Fruit fly (Drosophila melanogaster) whole organism, embryonic: Measurements from ENCODE around the gene Vha16-2.

Experiments
- Ada2b ChIP-seq: fragments of 200-800 bp; sonication (Bioruptor generic); IDR thresholded peaks from 2 replicates; pipeline ENCODE4 v1.3.6; 2022; ENCODE audit warnings: missing biosample characterization, missing genetic modification characterization
- CG10147 ChIP-seq: fragments of 200-800 bp; sonication (Bioruptor generic); optimal IDR thresholded peaks from 2 replicates; lab custom pipeline; 2019; ENCODE audit warnings: missing biosample characterization, mild to moderate bottlenecking, missing genetic modification characterization, moderate library complexity
- CG11695 ChIP-seq: fragments of 200-800 bp; sonication (Bioruptor generic); IDR thresholded peaks from 3 replicates; pipeline ENCODE4 v1.3.6; 2022; ENCODE audit warnings: missing biosample characterization, missing genetic modification characterization
- CG11723 ChIP-seq: fragments of 200-800 bp; sonication (Bioruptor generic); optimal IDR thresholded peaks from 2 replicates; lab custom pipeline; 2017; ENCODE audit warnings: missing biosample characterization, mild to moderate bottlenecking, missing genetic modification characterization
- CG1233 ChIP-seq: fragments of 200-800 bp; sonication (Bioruptor generic); optimal IDR thresholded peaks from 4 replicates; lab custom pipeline; 2018; ENCODE audit warnings: missing biosample characterization, mild to moderate bottlenecking, missing genetic modification characterization
- CG13296 ChIP-seq: fragments of 200-800 bp; sonication (Bioruptor generic); optimal IDR thresholded peaks from 3 replicates; lab custom pipeline; 2018; ENCODE audit warnings: missing biosample characterization, mild to moderate bottlenecking, missing genetic modification characterization
- CG13424 ChIP-seq: fragments of 200-800 bp; sonication (Bioruptor generic); optimal IDR thresholded peaks from 2 replicates; lab custom pipeline; 2019; ENCODE audit warnings: missing biosample characterization, mild to moderate bottlenecking, missing genetic modification characterization, moderate library complexity
- CG14710 ChIP-seq: fragments of 200-800 bp; sonication (Bioruptor generic); optimal IDR thresholded peaks from 3 replicates; lab custom pipeline; 2019; ENCODE audit warnings: missing biosample characterization, mild to moderate bottlenecking, missing genetic modification characterization, moderate library complexity
- CG14860 ChIP-seq: fragments of 200-800 bp; sonication (Bioruptor generic); IDR thresholded peaks from 3 replicates; pipeline ENCODE4 v1.3.6; 2022; ENCODE audit warnings: missing biosample characterization, missing genetic modification characterization; ENCODE audit not compliant: partially characterized antibody
- CG15269 ChIP-seq: fragments of 200-800 bp; sonication (Bioruptor generic); optimal IDR thresholded peaks from 2 replicates; lab custom pipeline; 2018; ENCODE audit warnings: missing biosample characterization, mild to moderate bottlenecking, missing genetic modification characterization, moderate library complexity
- CG1529 ChIP-seq: fragments of 200-800 bp; sonication (Bioruptor generic); optimal IDR thresholded peaks from 3 replicates; lab custom pipeline; 2018; ENCODE audit warnings: missing biosample characterization, missing genetic modification characterization
- CG17328 ChIP-seq: fragments of 200-800 bp; sonication (Bioruptor generic); IDR thresholded peaks from 2 replicates; pipeline ENCODE4 v1.3.6; 2022; ENCODE audit warnings: missing biosample characterization, missing genetic modification characterization
- CG17612 ChIP-seq: fragments of 200-800 bp; sonication (Bioruptor generic); IDR thresholded peaks from 2 replicates; pipeline ENCODE4 v1.3.6; 2022; ENCODE audit warnings: missing biosample characterization, missing genetic modification characterization
- CG18619 ChIP-seq: fragments of 200-800 bp; sonication (Bioruptor generic); optimal IDR thresholded peaks from 3 replicates; lab custom pipeline; 2017; ENCODE audit warnings: missing biosample characterization, mild to moderate bottlenecking, missing genetic modification characterization
- CG2202 ChIP-seq: fragments of 200-800 bp; sonication (Bioruptor generic); optimal IDR thresholded peaks from 2 replicates; lab custom pipeline; 2018; ENCODE audit warnings: missing biosample characterization, mild to moderate bottlenecking, missing genetic modification characterization
- CG34224 ChIP-seq: fragments of 200-800 bp; sonication (Bioruptor generic); IDR thresholded peaks from 3 replicates; pipeline ENCODE4 v1.3.6; 2022; ENCODE audit warnings: missing biosample characterization, missing genetic modification characterization; ENCODE audit not compliant: partially characterized antibody
- CG3838 ChIP-seq: fragments of 200-800 bp; sonication (Bioruptor generic); optimal IDR thresholded peaks from 3 replicates; lab custom pipeline; 2016; ENCODE audit warnings: missing biosample characterization, missing genetic modification characterization
- CG7556 ChIP-seq: fragments of 200-800 bp; sonication (Bioruptor generic); optimal IDR thresholded peaks from 2 replicates; lab custom pipeline; 2017; ENCODE audit warnings: missing biosample characterization, mild to moderate bottlenecking, missing genetic modification characterization
- CG7928 ChIP-seq: fragments of 200-800 bp; sonication (Bioruptor generic); optimal IDR thresholded peaks from 2 replicates; lab custom pipeline; 2017; ENCODE audit warnings: missing biosample characterization, mild to moderate bottlenecking, missing genetic modification characterization
- CG9817 ChIP-seq: fragments of 200-800 bp; sonication (Bioruptor generic); optimal IDR thresholded peaks from 2 replicates; lab custom pipeline; 2018; ENCODE audit warnings: missing biosample characterization, mild to moderate bottlenecking, missing genetic modification characterization, moderate library complexity
- CG9876 ChIP-seq: fragments of 200-800 bp; sonication (Bioruptor generic); optimal IDR thresholded peaks from 2 replicates; lab custom pipeline; 2016; ENCODE audit warnings: missing biosample characterization, missing genetic modification characterization
- CoRest ChIP-seq: fragments of 200-800 bp; sonication (Bioruptor generic); optimal IDR thresholded peaks from 3 replicates; lab custom pipeline; 2018; ENCODE audit warnings: missing biosample characterization, mild to moderate bottlenecking, missing genetic modification characterization, moderate library complexity
- Dbx ChIP-seq: fragments of 200-800 bp; sonication (Bioruptor generic); IDR thresholded peaks from 3 replicates; pipeline ENCODE4 v1.3.6; 2022; ENCODE audit warnings: missing biosample characterization, missing genetic modification characterization
- Dek ChIP-seq: fragments of 200-800 bp; sonication (Bioruptor generic); optimal IDR thresholded peaks from 3 replicates; lab custom pipeline; 2019; ENCODE audit warnings: missing biosample characterization, mild to moderate bottlenecking, missing genetic modification characterization, moderate library complexity
- Doc3 ChIP-seq: fragments of 200-800 bp; sonication (Bioruptor generic); IDR thresholded peaks from 3 replicates; pipeline ENCODE4 v1.3.6; 2022; ENCODE audit warnings: missing biosample characterization, missing genetic modification characterization; ENCODE audit not compliant: partially characterized antibody
- H15 ChIP-seq: fragments of 200-800 bp; sonication (Bioruptor generic); IDR thresholded peaks from 3 replicates; pipeline ENCODE4 v1.3.6; 2022; ENCODE audit warnings: missing biosample characterization, missing genetic modification characterization
- HLH3B ChIP-seq: fragments of 200-800 bp; sonication (Bioruptor generic); IDR thresholded peaks from 2 replicates; pipeline ENCODE4 v1.3.6; 2022; ENCODE audit warnings: missing biosample characterization, missing genetic modification characterization
- Hr51 ChIP-seq, 2 experiments: fragments of 200-800 bp; sonication (Bioruptor generic); optimal IDR thresholded peaks; 2 replicates in 1 of 2; 3 replicates in 1 of 2; lab custom pipeline; 2016 to 2018; ENCODE audit warnings: missing biosample characterization in 2 of 2, missing genetic modification characterization in 2 of 2, mild to moderate bottlenecking in 1 of 2, moderate library complexity in 1 of 2
- Mes4 ChIP-seq: fragments of 200-800 bp; sonication (Bioruptor generic); optimal IDR thresholded peaks from 2 replicates; lab custom pipeline; 2016; ENCODE audit warnings: missing biosample characterization, missing genetic modification characterization
- Myb ChIP-seq: fragments of 200-800 bp; sonication (Bioruptor generic); optimal IDR thresholded peaks from 2 replicates; lab custom pipeline; 2016; ENCODE audit warnings: missing biosample characterization, missing genetic modification characterization
- Nf-YC ChIP-seq: fragments of 200-800 bp; optimal IDR thresholded peaks from 3 replicates; lab custom pipeline; 2019; ENCODE audit warnings: missing biosample characterization, mild to moderate bottlenecking, missing genetic modification characterization, moderate library complexity
- Side ChIP-seq: fragments of 200-800 bp; sonication (Bioruptor generic); optimal IDR thresholded peaks from 2 replicates; lab custom pipeline; 2016; ENCODE audit warnings: missing biosample characterization, missing genetic modification characterization
- Six4 ChIP-seq: fragments of 200-800 bp; sonication (Bioruptor generic); optimal IDR thresholded peaks from 2 replicates; lab custom pipeline; 2016; ENCODE audit warnings: missing biosample characterization, missing genetic modification characterization
- Sry-δ ChIP-seq: fragments of 200-800 bp; sonication (Bioruptor generic); optimal IDR thresholded peaks from 2 replicates; lab custom pipeline; 2016; ENCODE audit warnings: missing biosample characterization, missing genetic modification characterization
- cad ChIP-seq: fragments of >200 bp; optimal IDR thresholded peaks from 2 replicates; lab custom pipeline; 2017; ENCODE audit warnings: missing biosample characterization, missing genetic modification characterization
- cato ChIP-seq: fragments of 200-800 bp; sonication (Bioruptor generic); optimal IDR thresholded peaks from 2 replicates; lab custom pipeline; 2016; ENCODE audit warnings: missing biosample characterization, missing genetic modification characterization, borderline replicate concordance
- croc ChIP-seq: fragments of 200-800 bp; sonication (Bioruptor generic); conservative IDR thresholded peaks from 3 replicates; pipeline ENCODE4 v1.3.6; 2022; ENCODE audit warnings: missing biosample characterization, missing genetic modification characterization
- fd96Cb ChIP-seq: fragments of 200-800 bp; sonication (Bioruptor generic); optimal IDR thresholded peaks from 2 replicates; lab custom pipeline; 2018; ENCODE audit warnings: missing biosample characterization, mild to moderate bottlenecking, missing genetic modification characterization, moderate library complexity
- her ChIP-seq: fragments of 200-800 bp; sonication (Bioruptor generic); optimal IDR thresholded peaks from 2 replicates; lab custom pipeline; 2016; ENCODE audit warnings: missing biosample characterization, missing genetic modification characterization
- lola ChIP-seq, 3 experiments: fragments of >200 bp in 2 of 3; fragments of 200-800 bp in 1 of 3; sonication (Bioruptor generic) in 1 of 3; optimal IDR thresholded peaks; 2 replicates each; lab custom pipeline; 2017 to 2019; ENCODE audit warnings: missing biosample characterization in 3 of 3, missing genetic modification characterization in 3 of 3, mild to moderate bottlenecking in 1 of 3, moderate library complexity in 1 of 3
- pfk ChIP-seq: fragments of 200-800 bp; sonication (Bioruptor generic); optimal IDR thresholded peaks from 2 replicates; lab custom pipeline; 2018; ENCODE audit warnings: missing biosample characterization, mild to moderate bottlenecking, missing genetic modification characterization, moderate library complexity
- sc ChIP-seq, 3 experiments: fragments of >200 bp in 2 of 3; fragments of 200-800 bp in 1 of 3; sonication (Bioruptor generic) in 1 of 3; optimal IDR thresholded peaks; 2 replicates in 2 of 3; 3 replicates in 1 of 3; lab custom pipeline; 2017; ENCODE audit warnings: mild to moderate bottlenecking in 1 of 3, missing biosample characterization in 1 of 3, missing genetic modification characterization in 1 of 3, missing genetic modification reagents in 1 of 3
- sd ChIP-seq: fragments of 200-800 bp; sonication (Bioruptor generic); optimal IDR thresholded peaks from 3 replicates; lab custom pipeline; 2018; ENCODE audit warnings: missing biosample characterization, mild to moderate bottlenecking, missing genetic modification characterization, moderate library complexity
- sens ChIP-seq: fragments of 200-800 bp; sonication (Bioruptor generic); peaks from one replicate; lab custom pipeline; 2016; ENCODE audit warnings: missing biosample characterization, missing genetic modification characterization
- sna ChIP-seq: fragments of 200-800 bp; sonication (Bioruptor generic); IDR thresholded peaks from 2 replicates; pipeline ENCODE4 v1.3.6; 2022; ENCODE audit warnings: missing biosample characterization, missing genetic modification characterization; ENCODE audit not compliant: partially characterized antibody
- tap ChIP-seq: fragments of 200-800 bp; optimal IDR thresholded peaks from 3 replicates; lab custom pipeline; 2019; ENCODE audit warnings: missing biosample characterization, mild to moderate bottlenecking, missing genetic modification characterization, moderate library complexity
- tx ChIP-seq: fragments of 200-800 bp; sonication (Bioruptor generic); optimal IDR thresholded peaks from 2 replicates; lab custom pipeline; 2016; ENCODE audit warnings: missing biosample characterization, missing genetic modification characterization
- vvl ChIP-seq: fragments of 200-800 bp; sonication (Bioruptor generic); IDR thresholded peaks from 2 replicates; pipeline ENCODE4 v1.3.6; 2022; ENCODE audit warnings: missing biosample characterization, missing genetic modification characterization
- wor ChIP-seq: fragments of 200-800 bp; sonication (Bioruptor generic); IDR thresholded peaks from 2 replicates; pipeline ENCODE4 v1.3.6; 2022; ENCODE audit warnings: missing biosample characterization, missing genetic modification characterization
- zfh1 ChIP-seq: fragments of 200-800 bp; sonication (Bioruptor generic); IDR thresholded peaks from 3 replicates; pipeline ENCODE4 v1.3.6; 2022; ENCODE audit warnings: missing biosample characterization, missing genetic modification characterization

Gene Vha16-2

dm6 chr3L:11450535-11450934 is 24.2 kb upstream of the Vha16-2 start (continued):
- TF ChIP-seq fd96Cb (tag; lab: Kevin White, UChicago) (peak; percentile 12), H15 (GFP tag; lab: Robert Waterston, UW) (no peak), vvl (GFP tag; lab: Robert Waterston, UW) (peak; percentile 58; the same call in 1 of the 2 replicates), CG7556 (GFP tag; lab: Kevin White, UChicago) (peak; percentile 48), Ada2b (GFP tag; lab: Robert Waterston, UW) (0 out of 2 replicates have a peak, but pooled peaks have one; percentile 7), Six4 (no peak), CG7928 (GFP tag; lab: Kevin White, UChicago) (no peak), sc (optimal IDR thresholded peaks at IDR 0.05; lab: Kevin White, UChicago) (no peak), sc (GFP tag; optimal IDR thresholded peaks at IDR 0.05; lab: Kevin White, UChicago) (peak; percentile 5), Side (GFP tag; lab: Kevin White, UChicago) (no peak), CG1529 (GFP tag; lab: Kevin White, UChicago) (no peak), Dbx (GFP tag; lab: Robert Waterston, UW) (0 out of 3 replicates have a peak, but pooled peaks have one; percentile 25), tap (tag; lab: Kevin White, UChicago) (peak; percentile 19), CG15269 (peak; percentile 61), sd (tag; lab: Kevin White, UChicago) (no peak), CG11723 (GFP tag; lab: Kevin White, UChicago) (no peak), CG3838 (GFP tag; lab: Kevin White, UChicago) (no peak), CG14710 (peak; percentile 44), CG17612 (GFP tag; lab: Robert Waterston, UW) (no peak), CG18619 (GFP tag; lab: Kevin White, UChicago) (peak; percentile 0), CG13424 (tag; lab: Kevin White, UChicago) (peak; percentile 45), tx (GFP tag; lab: Kevin White, UChicago) (no peak), Sry-δ (no peak), lola (GFP tag; optimal IDR thresholded peaks at IDR 0.05; lab: Kevin White, UChicago) (peak in 1 of 3 experiments; percentile 20), Doc3 (GFP tag; lab: Robert Waterston, UW) (no peak), CG1233 (GFP tag; lab: Kevin White, UChicago) (peak; percentile 30), CG9876 (GFP tag; lab: Kevin White, UChicago) (no peak), CG2202 (tag; lab: Kevin White, UChicago) (no peak), croc (GFP tag; lab: Robert Waterston, UW) (no peak), sens (GFP tag; lab: Kevin White, UChicago) (peak; percentile 72), Hr51 (GFP tag; optimal IDR thresholded peaks at IDR 0.05; lab: Kevin White, UChicago) (peak in 1 of 2 experiments; percentile 53), her (GFP tag; lab: Kevin White, UChicago) (no peak), zfh1 (GFP tag; lab: Robert Waterston, UW) (peak; percentile 38; the same call in 1 of the 3 replicates), Mes4 (no peak), Dek (no peak), Nf-YC (tag; lab: Kevin White, UChicago) (no peak), CoRest (peak; percentile 7), sna (GFP tag; lab: Robert Waterston, UW) (no peak), HLH3B (GFP tag; lab: Robert Waterston, UW) (0 out of 2 replicates have a peak, but pooled peaks have one; percentile 35), wor (no peak), CG34224 (GFP tag; lab: Robert Waterston, UW) (no peak), CG17328 (GFP tag; lab: Robert Waterston, UW) (peak; percentile 52), pfk (GFP tag; lab: Kevin White, UChicago) (no peak), CG14860 (GFP tag; lab: Robert Waterston, UW) (no peak), CG10147 (GFP tag; lab: Kevin White, UChicago) (peak; percentile 37), cato (GFP tag; lab: Kevin White, UChicago) (no peak), cad (GFP tag; lab: Kevin White, UChicago) (no peak), Myb (GFP tag; lab: Kevin White, UChicago) (no peak), CG13296 (GFP tag; lab: Kevin White, UChicago) (peak; percentile 47), CG9817 (tag; lab: Kevin White, UChicago) (no peak), CG11695 (GFP tag; lab: Robert Waterston, UW) (peak; percentile 46; the same call in 1 of the 3 replicates)
